Worm (Caenorhabditis elegans): ENCODE results near the gene snai-1.

DNA sequence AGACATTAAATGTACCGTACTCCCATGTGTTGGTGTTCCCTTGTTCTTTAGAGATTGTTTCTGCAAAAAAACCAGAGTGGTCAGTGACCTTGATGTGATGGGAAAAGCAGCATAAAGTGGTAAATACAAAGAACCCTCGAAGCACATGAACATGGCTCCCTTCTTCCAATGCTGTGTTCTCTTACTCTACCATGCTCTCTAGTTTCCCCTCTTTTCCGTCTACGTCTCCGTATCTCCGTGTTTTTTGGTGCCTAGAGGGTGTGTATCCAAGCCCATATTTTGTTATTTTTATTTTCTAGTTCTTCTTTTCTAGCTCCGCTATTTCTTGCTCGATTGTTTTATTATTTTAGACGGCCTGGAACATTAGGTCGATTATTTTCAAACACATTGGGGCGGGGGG lies 6.9 kb downstream of the snai-1 start:
- no peak for TF ChIP-seq ztf-4 (tag; optimal IDR thresholded peaks at IDR 0.05)
- no peak for TF ChIP-seq unc-62 (GFP tag; optimal IDR thresholded peaks at IDR 0.05)
- TF ChIP-seq aly-2 (tag; optimal IDR thresholded peaks at IDR 0.05) = no peak
- no peak for TF ChIP-seq R02D3.7 (tag; optimal IDR thresholded peaks at IDR 0.05)
- no peak for TF ChIP-seq pha-4 (tag; optimal IDR thresholded peaks at IDR 0.05)
- TF ChIP-seq lin-39 (tag; optimal IDR thresholded peaks at IDR 0.05) = peak; percentile 33
- no peak for TF ChIP-seq ama-1 (optimal IDR thresholded peaks at IDR 0.05)
- TF ChIP-seq egl-27 (tag; optimal IDR thresholded peaks at IDR 0.05) = no peak
- no peak for TF ChIP-seq mml-1 (tag; optimal IDR thresholded peaks at IDR 0.05)
- no peak for TF ChIP-seq eor-1 (tag; optimal IDR thresholded peaks at IDR 0.05)
- TF ChIP-seq nhr-12 (tag; optimal IDR thresholded peaks at IDR 0.05) = no peak
- no peak for TF ChIP-seq ZK546.5 (tag; optimal IDR thresholded peaks at IDR 0.05)

All from whole organism, L3 larva.